Fruit fly (Drosophila melanogaster) whole organism, wandering third instar larva: Measurements from ENCODE around the gene Prat2.

Source experiments
- Abd-B ChIP-seq: fragments of >200 bp; optimal IDR thresholded peaks from 2 replicates; lab custom pipeline; 2017; ENCODE audit warnings: missing biosample characterization, missing genetic modification characterization
- CG32264 ChIP-seq: fragments of 200-800 bp; sonication (Bioruptor generic); optimal IDR thresholded peaks from 2 replicates; lab custom pipeline; 2016; ENCODE audit warnings: missing biosample characterization, missing genetic modification characterization
- CrebA ChIP-seq: fragments of 200-800 bp; sonication (Bioruptor generic); optimal IDR thresholded peaks from 2 replicates; lab custom pipeline; 2016; ENCODE audit warnings: missing biosample characterization, mild to moderate bottlenecking, missing genetic modification characterization, borderline replicate concordance
- Jra ChIP-seq: sonication (Bioruptor generic); optimal IDR thresholded peaks from 2 replicates; lab custom pipeline; 2016; ENCODE audit warnings: missing biosample characterization, missing genetic modification characterization
- N ChIP-seq: fragments of >200 bp; optimal IDR thresholded peaks from 2 replicates; lab custom pipeline; 2018; ENCODE audit warnings: missing biosample characterization, missing external identifiers, missing genetic modification characterization
- OdsH ChIP-seq: fragments of 200-800 bp; sonication (Bioruptor generic); optimal IDR thresholded peaks from 2 replicates; lab custom pipeline; 2016; ENCODE audit warnings: missing biosample characterization, mild to moderate bottlenecking, missing genetic modification characterization
- dmrt93B ChIP-seq: fragments of 200-800 bp; sonication (Bioruptor generic); optimal IDR thresholded peaks from 2 replicates; lab custom pipeline; 2018; ENCODE audit warnings: missing biosample characterization, mild to moderate bottlenecking, missing genetic modification characterization
- foxo ChIP-seq, 2 experiments: fragments of 200-800 bp; sonication (Bioruptor generic); optimal IDR thresholded peaks; 2 replicates in 1 of 2; 3 replicates in 1 of 2; lab custom pipeline; 2016 to 2017; ENCODE audit warnings: missing biosample characterization in 2 of 2, missing genetic modification characterization in 2 of 2
- jim ChIP-seq: fragments of 175-275, 200-325 bp; sonication (Bioruptor generic); optimal IDR thresholded peaks from 2 replicates; lab custom pipeline; 2016; ENCODE audit warnings: missing biosample characterization, mild to moderate bottlenecking, missing genetic modification characterization
- pan ChIP-seq: fragments of >200 bp; optimal IDR thresholded peaks from 2 replicates; lab custom pipeline; 2017
- psq ChIP-seq: fragments of 200-800 bp; sonication (Bioruptor generic); optimal IDR thresholded peaks from 3 replicates; lab custom pipeline; 2017; ENCODE audit warnings: missing biosample characterization, mild to moderate bottlenecking, missing genetic modification characterization, moderate library complexity
- rgr ChIP-seq: fragments of 200-800 bp; sonication (Bioruptor generic); optimal IDR thresholded peaks from 3 replicates; lab custom pipeline; 2016; ENCODE audit warnings: missing biosample characterization, mild to moderate bottlenecking, missing genetic modification characterization
- sage ChIP-seq: fragments of 200-800 bp; sonication (Bioruptor generic); optimal IDR thresholded peaks from 2 replicates; lab custom pipeline; 2016; ENCODE audit warnings: missing biosample characterization, mild to moderate bottlenecking, missing genetic modification characterization
- tai ChIP-seq: sonication (Bioruptor generic); optimal IDR thresholded peaks from 2 replicates; lab custom pipeline; 2016; ENCODE audit warnings: missing biosample characterization, missing genetic modification characterization

DNA sequence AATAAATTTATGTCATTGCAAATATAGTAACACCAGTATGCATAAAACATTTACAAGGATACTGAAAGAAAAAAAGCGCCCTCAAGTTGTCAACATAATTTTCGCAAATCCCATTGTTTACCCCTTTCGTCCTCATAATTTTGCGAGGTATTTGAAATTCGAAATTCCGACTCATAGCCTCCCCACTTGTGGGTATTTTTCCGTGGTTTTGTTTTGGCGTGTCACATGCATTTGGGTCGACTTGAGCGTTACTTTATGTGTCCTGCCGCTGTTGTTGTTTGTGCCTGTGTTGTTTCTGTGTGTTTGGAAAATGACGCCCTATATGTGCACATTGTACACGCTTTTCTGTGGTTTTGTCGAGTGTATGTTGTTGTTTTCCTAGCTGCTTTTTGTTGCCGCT, 50.5 kb downstream of the Prat2 start:
- TF ChIP-seq tai: no peak
- TF ChIP-seq pan (lab: Kevin White, UChicago): peak; percentile 7
- TF ChIP-seq CrebA: no peak
- no peak for TF ChIP-seq foxo (GFP tag; optimal IDR thresholded peaks at IDR 0.05; lab: Kevin White, UChicago)
- no peak for TF ChIP-seq sage
- TF ChIP-seq Abd-B (GFP tag; lab: Kevin White, UChicago): no peak
- no peak for TF ChIP-seq N
- TF ChIP-seq Jra (GFP tag; lab: Kevin White, UChicago): no peak
- TF ChIP-seq dmrt93B (GFP tag; lab: Kevin White, UChicago): no peak
- no peak for TF ChIP-seq jim (GFP tag; lab: Kevin White, UChicago)
- no peak for TF ChIP-seq CG32264 (GFP tag; lab: Kevin White, UChicago)
- no peak for TF ChIP-seq psq (GFP tag; lab: Kevin White, UChicago)
- TF ChIP-seq rgr (GFP tag; lab: Kevin White, UChicago): no peak
- TF ChIP-seq OdsH (GFP tag; lab: Kevin White, UChicago): no peak
